Worm (Caenorhabditis elegans) whole organism, young adult: ENCODE measurements around the gene Y116F11B.17.

Experiments used
- Y56A3A.18 ChIP-seq: fragments of 200-800 bp; sonication (Bioruptor generic); IDR thresholded peaks from 2 replicates; pipeline ENCODE4 v1.3.6; 2022; ENCODE audit warnings: missing genetic modification reagents, missing genetic modification characterization, missing compliant biosample characterization
- lin-35 ChIP-seq, 3 experiments: fragments of 150-350 bp in 2 of 3; sonication (generic microtip) in 1 of 3; optimal IDR thresholded peaks; 2 replicates each; lab custom pipeline; 2014 to 2018; ENCODE audit warnings: missing biosample characterization in 3 of 3, missing genetic modification characterization in 3 of 3, missing genetic modification reagents in 3 of 3
- nfya-1 ChIP-seq: sonication (generic microtip); optimal IDR thresholded peaks from 2 replicates; lab custom pipeline; 2017; ENCODE audit warnings: antibody characterized with exemption, missing compliant biosample characterization, missing genetic modification characterization, borderline replicate concordance; ENCODE audit not compliant: insufficient read depth

- TF ChIP-seq lin-35 (GFP tag; optimal IDR thresholded peaks at IDR 0.05; lab: Kevin White, UChicago) (no peak), Y56A3A.18 (GFP tag; lab: Robert Waterston, UW) (no peak), nfya-1 (tag; lab: Kevin White, UChicago) (no peak)
Observed at ce11 chrV:19867883-19868282, 45.9 kb upstream of the Y116F11B.17 start, which contains the start of gene Y116F11B.9.
